Fruit fly (Drosophila melanogaster) Kc167 (cell line): ENCODE data around the gene MP1.

Source experiments
- Myc ChIP-seq: fragments of >200 bp; optimal IDR thresholded peaks from 2 replicates; lab custom pipeline; 2017; ENCODE audit warnings: missing external identifiers
- Sin3A ChIP-seq: fragments of >200 bp; optimal IDR thresholded peaks from 2 replicates; lab custom pipeline; 2018; ENCODE audit warnings: missing external identifiers
- h ChIP-seq: fragments of >200 bp; optimal IDR thresholded peaks from 3 replicates; lab custom pipeline; 2018; ENCODE audit warnings: missing external identifiers
- psq ChIP-seq: fragments of >200 bp; optimal IDR thresholded peaks from 2 replicates; lab custom pipeline; 2017; ENCODE audit warnings: missing external identifiers

DNA sequence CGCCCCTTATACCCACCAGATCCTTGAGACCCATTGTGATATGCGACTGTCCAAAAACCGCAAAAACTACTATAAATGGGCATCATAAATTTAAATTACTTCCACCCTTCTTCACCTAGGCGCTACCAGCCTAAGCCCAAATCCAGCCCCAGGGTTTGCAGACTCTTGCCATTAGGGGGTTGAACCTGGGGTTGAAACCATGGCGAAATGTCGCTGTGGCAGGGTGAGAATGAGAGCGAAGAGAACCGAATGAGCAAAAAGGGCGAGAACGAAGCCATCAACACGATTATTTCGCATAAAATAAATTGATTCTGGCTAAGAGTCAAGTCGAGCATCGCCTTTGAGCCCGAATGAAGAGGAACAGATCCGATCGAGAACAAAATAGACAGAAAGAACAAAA is 45.9 kb downstream of the MP1 start:
- TF ChIP-seq Sin3A = no peak
- no peak for TF ChIP-seq Myc
- no peak for TF ChIP-seq h (lab: Kevin White, UChicago)
- TF ChIP-seq psq = no peak
